Fruit fly (Drosophila melanogaster) whole organism, embryonic: ENCODE measurements around the gene slif.

Experiments
- Adf1 ChIP-seq: fragments of 200-800 bp; sonication (Bioruptor generic); IDR thresholded peaks from 2 replicates; pipeline ENCODE4 v1.3.6; 2022; ENCODE audit warnings: missing biosample characterization, missing genetic modification characterization
- Awh ChIP-seq: fragments of 200-800 bp; sonication (Bioruptor generic); IDR thresholded peaks from 2 replicates; pipeline ENCODE4, ENCODE4 v1.3.6; 2022; ENCODE audit warnings: missing biosample characterization, missing genetic modification characterization
- C15 ChIP-seq: fragments of 200-800 bp; sonication (Bioruptor generic); IDR thresholded peaks from 3 replicates; pipeline ENCODE4 v1.3.6; 2022; ENCODE audit warnings: missing biosample characterization, missing genetic modification characterization
- CG10274 ChIP-seq: fragments of 200-800 bp; sonication (Bioruptor generic); optimal IDR thresholded peaks from 3 replicates; lab custom pipeline; 2017; ENCODE audit warnings: missing biosample characterization, mild to moderate bottlenecking, missing genetic modification characterization
- CG10321 ChIP-seq: fragments of 200-800 bp; sonication (Bioruptor generic); IDR thresholded peaks from 2 replicates; pipeline ENCODE4 v1.3.6; 2022; ENCODE audit warnings: missing biosample characterization, missing genetic modification characterization
- CG10654 ChIP-seq: fragments of 200-800 bp; sonication (Bioruptor generic); optimal IDR thresholded peaks from 2 replicates; lab custom pipeline; 2016; ENCODE audit warnings: missing biosample characterization, missing genetic modification characterization
- CG13624 ChIP-seq: fragments of 200-800 bp; sonication (Bioruptor generic); optimal IDR thresholded peaks from 2 replicates; lab custom pipeline; 2016; ENCODE audit warnings: missing biosample characterization, missing genetic modification characterization
- CG13894 ChIP-seq: fragments of 200-800 bp; sonication (Bioruptor generic); optimal IDR thresholded peaks from 3 replicates; lab custom pipeline; 2018; ENCODE audit warnings: missing biosample characterization, mild to moderate bottlenecking, missing genetic modification characterization, moderate library complexity
- CG16863 ChIP-seq: fragments of 200-800 bp; sonication (Bioruptor generic); optimal IDR thresholded peaks from 3 replicates; lab custom pipeline; 2016; ENCODE audit warnings: missing biosample characterization, missing genetic modification characterization
- CG17328 ChIP-seq: fragments of 200-800 bp; sonication (Bioruptor generic); IDR thresholded peaks from 2 replicates; pipeline ENCODE4 v1.3.6; 2022; ENCODE audit warnings: missing biosample characterization, missing genetic modification characterization
- CG17359 ChIP-seq: fragments of 200-800 bp; sonication (Bioruptor generic); optimal IDR thresholded peaks from 3 replicates; lab custom pipeline; 2018; ENCODE audit warnings: missing biosample characterization, mild to moderate bottlenecking, missing genetic modification characterization, moderate library complexity
- CG17802 ChIP-seq: fragments of 200-800 bp; sonication (Bioruptor generic); optimal IDR thresholded peaks from 2 replicates; lab custom pipeline; 2018; ENCODE audit warnings: missing biosample characterization, mild to moderate bottlenecking, missing genetic modification characterization, moderate library complexity
- CG2889 ChIP-seq: fragments of 200-800 bp; sonication (Bioruptor generic); IDR thresholded peaks from 3 replicates; pipeline ENCODE4 v1.3.6; 2022; ENCODE audit warnings: missing biosample characterization, missing genetic modification characterization
- CG4424 ChIP-seq: fragments of 200-800 bp; sonication (Bioruptor generic); optimal IDR thresholded peaks from 3 replicates; lab custom pipeline; 2016; ENCODE audit warnings: missing biosample characterization, missing genetic modification characterization
- CG4617 ChIP-seq: fragments of 200-800 bp; sonication (Bioruptor generic); optimal IDR thresholded peaks from 3 replicates; lab custom pipeline; 2016; ENCODE audit warnings: missing biosample characterization, missing genetic modification characterization, borderline replicate concordance
- CG7271 ChIP-seq: fragments of 200-800 bp; sonication (Bioruptor generic); optimal IDR thresholded peaks from 2 replicates; lab custom pipeline; 2018; ENCODE audit warnings: missing biosample characterization, mild to moderate bottlenecking, missing genetic modification characterization, moderate library complexity
- CG9797 ChIP-seq: fragments of 200-800 bp; sonication (Bioruptor generic); optimal IDR thresholded peaks from 3 replicates; lab custom pipeline; 2018; ENCODE audit warnings: missing biosample characterization, mild to moderate bottlenecking, missing genetic modification characterization
- CHES-1-like ChIP-seq: fragments of 200-800 bp; sonication (Bioruptor generic); optimal IDR thresholded peaks from 2 replicates; lab custom pipeline; 2016; ENCODE audit warnings: missing biosample characterization, missing genetic modification characterization
- CTCF ChIP-seq: fragments of 200-800 bp; sonication (Bioruptor generic); optimal IDR thresholded peaks from 2 replicates; lab custom pipeline; 2017; ENCODE audit warnings: missing biosample characterization, mild to moderate bottlenecking, missing genetic modification characterization, moderate library complexity
- Gsc ChIP-seq: fragments of 200-800 bp; sonication (Bioruptor generic); IDR thresholded peaks from 2 replicates; pipeline ENCODE4 v1.3.6; 2022; ENCODE audit warnings: missing biosample characterization, missing genetic modification characterization
- Hr39 ChIP-seq: fragments of >200 bp; optimal IDR thresholded peaks from 2 replicates; lab custom pipeline; 2017
- MBD-R2 ChIP-seq: fragments of 200-800 bp; sonication (Bioruptor generic); IDR thresholded peaks from 2 replicates; pipeline ENCODE4 v1.3.6; 2022; ENCODE audit warnings: missing biosample characterization, missing genetic modification characterization
- Mad ChIP-seq: fragments of 200-800 bp; sonication (Bioruptor generic); optimal IDR thresholded peaks from 2 replicates; lab custom pipeline; 2016; ENCODE audit warnings: missing biosample characterization, missing genetic modification characterization
- Max ChIP-seq: fragments of 200-800 bp; sonication (Bioruptor generic); optimal IDR thresholded peaks from 2 replicates; lab custom pipeline; 2016; ENCODE audit warnings: missing biosample characterization, mild to moderate bottlenecking, missing genetic modification characterization
- Myb ChIP-seq: fragments of 200-800 bp; sonication (Bioruptor generic); optimal IDR thresholded peaks from 2 replicates; lab custom pipeline; 2016; ENCODE audit warnings: missing biosample characterization, missing genetic modification characterization
- NC2α ChIP-seq: fragments of 200-800 bp; sonication (Bioruptor generic); optimal IDR thresholded peaks from 2 replicates; lab custom pipeline; 2016; ENCODE audit warnings: missing biosample characterization, missing genetic modification characterization
- Nf-YA ChIP-seq: fragments of 200-800 bp; sonication (Bioruptor generic); IDR thresholded peaks from 2 replicates; pipeline ENCODE4 v1.3.6; 2022; ENCODE audit warnings: missing biosample characterization, missing genetic modification characterization
- Optix ChIP-seq: fragments of 200-800 bp; sonication (Bioruptor generic); IDR thresholded peaks from 3 replicates; pipeline ENCODE4 v1.3.6; 2022; ENCODE audit warnings: missing biosample characterization, missing genetic modification characterization
- Pdp1 ChIP-seq, 2 experiments: fragments of 200-800 bp; sonication (Bioruptor generic); optimal IDR thresholded peaks; 3 replicates each; lab custom pipeline; 2016; ENCODE audit warnings: missing biosample characterization in 2 of 2, missing genetic modification characterization in 2 of 2, mild to moderate bottlenecking in 1 of 2, moderate library complexity in 1 of 2
- Taf1 ChIP-seq: fragments of 200-800 bp; sonication (Bioruptor generic); IDR thresholded peaks from 2 replicates; pipeline ENCODE4 v1.3.6; 2022; ENCODE audit warnings: missing biosample characterization, missing genetic modification characterization
- Trl ChIP-seq, 3 experiments: fragments of >200 bp in 2 of 3; fragments of 200-800 bp in 1 of 3; sonication (Bioruptor generic) in 1 of 3; optimal IDR thresholded peaks; 2 replicates in 1 of 3; 3 replicates in 2 of 3; lab custom pipeline; 2016 to 2017; ENCODE audit warnings: missing biosample characterization in 1 of 3, missing genetic modification characterization in 1 of 3
- amos ChIP-seq: fragments of 200-800 bp; sonication (Bioruptor generic); IDR thresholded peaks from 2 replicates; pipeline ENCODE4 v1.3.6; 2022; ENCODE audit warnings: missing biosample characterization, missing genetic modification characterization; ENCODE audit not compliant: partially characterized antibody
- crol ChIP-seq: fragments of 200-800 bp; sonication (Bioruptor generic); IDR thresholded peaks from 2 replicates; pipeline ENCODE4 v1.3.6; 2022; ENCODE audit warnings: missing biosample characterization, missing genetic modification characterization
- dati ChIP-seq: fragments of 200-800 bp; sonication (Bioruptor generic); IDR thresholded peaks from 2 replicates; pipeline ENCODE4 v1.3.6; 2022; ENCODE audit warnings: missing biosample characterization, missing genetic modification characterization
- dimm ChIP-seq: fragments of 200-800 bp; sonication (Bioruptor generic); IDR thresholded peaks from 2 replicates; pipeline ENCODE4 v1.3.6; 2022; ENCODE audit warnings: missing biosample characterization, missing genetic modification characterization
- fd96Cb ChIP-seq: fragments of 200-800 bp; sonication (Bioruptor generic); optimal IDR thresholded peaks from 2 replicates; lab custom pipeline; 2018; ENCODE audit warnings: missing biosample characterization, mild to moderate bottlenecking, missing genetic modification characterization, moderate library complexity
- fru ChIP-seq: fragments of >200 bp; optimal IDR thresholded peaks from 2 replicates; lab custom pipeline; 2017
- ftz-f1 ChIP-seq: fragments of 200-800 bp; sonication (Bioruptor generic); optimal IDR thresholded peaks from 2 replicates; lab custom pipeline; 2016; ENCODE audit warnings: missing biosample characterization, missing genetic modification characterization
- grau ChIP-seq: fragments of 200-800 bp; optimal IDR thresholded peaks from 3 replicates; lab custom pipeline; 2019; ENCODE audit warnings: missing biosample characterization, mild to moderate bottlenecking, missing genetic modification characterization, moderate library complexity
- h ChIP-seq: fragments of >200 bp; optimal IDR thresholded peaks from 2 replicates; lab custom pipeline; 2017
- inv ChIP-seq: fragments of 200-800 bp; sonication (Bioruptor generic); IDR thresholded peaks from 2 replicates; pipeline ENCODE4 v1.3.6; 2022; ENCODE audit warnings: missing biosample characterization, missing genetic modification characterization; ENCODE audit not compliant: partially characterized antibody
- nom ChIP-seq: fragments of 200-800 bp; sonication (Bioruptor generic); optimal IDR thresholded peaks from 2 replicates; lab custom pipeline; 2017; ENCODE audit warnings: missing biosample characterization, missing genetic modification characterization, mild to moderate bottlenecking, moderate library complexity, missing genetic modification reagents
- pita ChIP-seq: fragments of 200-800 bp; sonication (Bioruptor generic); optimal IDR thresholded peaks from 2 replicates; lab custom pipeline; 2017; ENCODE audit warnings: missing biosample characterization, mild to moderate bottlenecking, missing genetic modification characterization
- repo ChIP-seq: fragments of 200-800 bp; sonication (Bioruptor generic); optimal IDR thresholded peaks from 2 replicates; lab custom pipeline; 2016; ENCODE audit warnings: missing biosample characterization, missing genetic modification characterization
- ro ChIP-seq: fragments of 200-800 bp; sonication (Bioruptor generic); IDR thresholded peaks from 2 replicates; pipeline ENCODE4 v1.3.6; 2022; ENCODE audit warnings: missing biosample characterization, missing genetic modification characterization
- sens-2 ChIP-seq: fragments of 200-800 bp; sonication (Bioruptor generic); IDR thresholded peaks from 2 replicates; pipeline ENCODE4 v1.3.6; 2022; ENCODE audit warnings: missing biosample characterization, missing genetic modification characterization
- sima ChIP-seq: fragments of 200-800 bp; sonication (Bioruptor generic); optimal IDR thresholded peaks from 2 replicates; lab custom pipeline; 2016; ENCODE audit warnings: missing biosample characterization, missing genetic modification characterization
- slbo ChIP-seq: fragments of 200-800 bp; sonication (Bioruptor generic); IDR thresholded peaks from 2 replicates; pipeline ENCODE4 v1.3.6; 2022; ENCODE audit warnings: missing biosample characterization, missing genetic modification characterization
- slou ChIP-seq: fragments of 200-800 bp; sonication (Bioruptor generic); optimal IDR thresholded peaks from 3 replicates; lab custom pipeline; 2016; ENCODE audit warnings: missing biosample characterization, missing genetic modification characterization
- toy ChIP-seq: fragments of 200-800 bp; sonication (Bioruptor generic); IDR thresholded peaks from 2 replicates; pipeline ENCODE4 v1.3.6; 2022; ENCODE audit warnings: missing biosample characterization, missing genetic modification characterization
- trem ChIP-seq: fragments of 200-800 bp; optimal IDR thresholded peaks from 3 replicates; lab custom pipeline; 2019; ENCODE audit warnings: missing biosample characterization, mild to moderate bottlenecking, missing genetic modification characterization, moderate library complexity
- twi ChIP-seq: fragments of 200-800 bp; optimal IDR thresholded peaks from 2 replicates; lab custom pipeline; 2019; ENCODE audit warnings: missing biosample characterization, mild to moderate bottlenecking, missing genetic modification characterization, moderate library complexity
- tx ChIP-seq: fragments of 200-800 bp; sonication (Bioruptor generic); optimal IDR thresholded peaks from 2 replicates; lab custom pipeline; 2016; ENCODE audit warnings: missing biosample characterization, missing genetic modification characterization
- vfl ChIP-seq: fragments of 200-800 bp; sonication (Bioruptor generic); optimal IDR thresholded peaks from 2 replicates; lab custom pipeline; 2016; ENCODE audit warnings: missing biosample characterization, missing genetic modification characterization

The slif gene

dm6 chr3L:22868070-22868469 is 12.8 kb upstream of the slif start, which contains the start of gene EMC4 (continued):
- TF ChIP-seq CG10274 (no peak), dimm (GFP tag; lab: Robert Waterston, UW) (no peak), Optix (GFP tag; lab: Robert Waterston, UW) (no peak), ftz-f1 (GFP tag; lab: Kevin White, UChicago) (no peak), CG17359 (peak; percentile 35), CG10321 (no peak), fd96Cb (no peak), fru (no peak), sens-2 (GFP tag; lab: Robert Waterston, UW) (no peak), twi (tag; lab: Kevin White, UChicago) (no peak), pita (no peak), CG17328 (no peak), Nf-YA (GFP tag; lab: Robert Waterston, UW) (no peak), slou (GFP tag; lab: Kevin White, UChicago) (no peak), Max (GFP tag; lab: Kevin White, UChicago) (peak; percentile 6), CG4424 (GFP tag; lab: Kevin White, UChicago) (peak; percentile 22), CG13624 (GFP tag; lab: Kevin White, UChicago) (peak; percentile 72), MBD-R2 (GFP tag; lab: Robert Waterston, UW) (peak; percentile 71), NC2α (GFP tag; lab: Kevin White, UChicago) (no peak), nom (GFP tag; lab: Kevin White, UChicago) (peak; percentile 33), slbo (GFP tag; lab: Robert Waterston, UW) (peak; percentile 62; the same call in 1 of the 2 replicates), CG17802 (no peak), Adf1 (GFP tag; lab: Robert Waterston, UW) (no peak; the same call in 1 of the 2 replicates), CG9797 (peak; percentile 24), CG16863 (GFP tag; lab: Kevin White, UChicago) (peak; percentile 35), Gsc (GFP tag; lab: Robert Waterston, UW) (no peak), CG7271 (tag; lab: Kevin White, UChicago) (no peak), Taf1 (GFP tag; lab: Robert Waterston, UW) (no peak), CG13894 (tag; lab: Kevin White, UChicago) (peak; percentile 38), CG10654 (no peak), sima (GFP tag; lab: Kevin White, UChicago) (no peak), Hr39 (no peak), Mad (peak; percentile 43), repo (GFP tag; lab: Kevin White, UChicago) (peak; percentile 11), ro (GFP tag; lab: Robert Waterston, UW) (no peak), tx (GFP tag; lab: Kevin White, UChicago) (peak; percentile 46), Trl (optimal IDR thresholded peaks at IDR 0.05; lab: Kevin White, UChicago) (no peak), Trl (GFP tag; optimal IDR thresholded peaks at IDR 0.05; lab: Kevin White, UChicago) (peak; percentile 42), crol (no peak), trem (tag; lab: Kevin White, UChicago) (peak; percentile 72), toy (no peak), C15 (GFP tag; lab: Robert Waterston, UW) (no peak), CHES-1-like (GFP tag; lab: Kevin White, UChicago) (peak; percentile 27), Myb (GFP tag; lab: Kevin White, UChicago) (peak; percentile 51), amos (GFP tag; lab: Robert Waterston, UW) (peak; percentile 76), Pdp1 (GFP tag; optimal IDR thresholded peaks at IDR 0.05; lab: Kevin White, UChicago) (peak; percentile 39 to 72), h (no peak), dati (GFP tag; lab: Robert Waterston, UW) (no peak), CG4617 (GFP tag; lab: Kevin White, UChicago) (peak; percentile 78), CTCF (GFP tag; lab: Kevin White, UChicago) (peak; percentile 14), inv (GFP tag; lab: Robert Waterston, UW) (peak; percentile 41; the same call in 1 of the 2 replicates), vfl (GFP tag; lab: Kevin White, UChicago) (peak; percentile 73), CG2889 (no peak), Awh (GFP tag; lab: Robert Waterston, UW) (no peak), grau (peak; percentile 43)
